Worm (Caenorhabditis elegans) whole organism, late embryonic: ENCODE results near the gene zhit-1.

Source experiments
- ama-1 ChIP-seq: fragments of 150-350 bp; optimal IDR thresholded peaks from 2 replicates; lab custom pipeline; 2014
- ceh-9 ChIP-seq: sonication (generic microtip); optimal IDR thresholded peaks from 2 replicates; lab custom pipeline; 2016; ENCODE audit warnings: mild to moderate bottlenecking, missing genetic modification characterization, inconsistent platforms, missing compliant biosample characterization
- dmd-4 ChIP-seq: sonication (generic microtip); optimal IDR thresholded peaks from 2 replicates; lab custom pipeline; 2016; ENCODE audit warnings: borderline replicate concordance, missing genetic modification characterization, missing compliant biosample characterization
- elt-4 ChIP-seq: sonication (generic microtip); optimal IDR thresholded peaks from 2 replicates; lab custom pipeline; 2016; ENCODE audit warnings: missing genetic modification characterization, missing compliant biosample characterization

DNA sequence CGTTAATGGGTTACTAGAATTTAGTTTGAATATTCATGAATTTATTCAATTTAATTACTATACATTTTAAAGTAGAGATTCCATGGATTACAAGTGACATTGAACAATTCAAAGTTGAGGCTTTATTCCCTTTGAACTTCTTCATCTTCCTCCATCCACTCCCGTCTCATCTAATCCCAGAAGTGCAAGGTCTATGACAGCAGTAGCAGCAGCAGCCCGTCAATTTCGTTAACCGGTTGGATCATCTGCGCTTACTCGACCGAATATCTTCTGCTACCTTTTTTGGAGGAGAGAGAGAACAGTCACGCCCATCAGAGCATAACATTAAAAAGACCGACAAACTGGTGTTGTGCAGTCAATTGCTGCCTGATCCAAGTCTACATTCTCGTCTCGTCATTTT, 20.9 kb upstream of the zhit-1 start, which contains the start of gene M03E7.2:
- TF ChIP-seq ceh-9 (tag; lab: Kevin White, UChicago) (no peak), ama-1 (lab: Kevin White, UChicago) (no peak), dmd-4 (no peak), elt-4 (tag; lab: Kevin White, UChicago) (no peak)
